Fruit fly (Drosophila melanogaster): ENCODE data around the gene CG4565.

Gene CG4565

DNA sequence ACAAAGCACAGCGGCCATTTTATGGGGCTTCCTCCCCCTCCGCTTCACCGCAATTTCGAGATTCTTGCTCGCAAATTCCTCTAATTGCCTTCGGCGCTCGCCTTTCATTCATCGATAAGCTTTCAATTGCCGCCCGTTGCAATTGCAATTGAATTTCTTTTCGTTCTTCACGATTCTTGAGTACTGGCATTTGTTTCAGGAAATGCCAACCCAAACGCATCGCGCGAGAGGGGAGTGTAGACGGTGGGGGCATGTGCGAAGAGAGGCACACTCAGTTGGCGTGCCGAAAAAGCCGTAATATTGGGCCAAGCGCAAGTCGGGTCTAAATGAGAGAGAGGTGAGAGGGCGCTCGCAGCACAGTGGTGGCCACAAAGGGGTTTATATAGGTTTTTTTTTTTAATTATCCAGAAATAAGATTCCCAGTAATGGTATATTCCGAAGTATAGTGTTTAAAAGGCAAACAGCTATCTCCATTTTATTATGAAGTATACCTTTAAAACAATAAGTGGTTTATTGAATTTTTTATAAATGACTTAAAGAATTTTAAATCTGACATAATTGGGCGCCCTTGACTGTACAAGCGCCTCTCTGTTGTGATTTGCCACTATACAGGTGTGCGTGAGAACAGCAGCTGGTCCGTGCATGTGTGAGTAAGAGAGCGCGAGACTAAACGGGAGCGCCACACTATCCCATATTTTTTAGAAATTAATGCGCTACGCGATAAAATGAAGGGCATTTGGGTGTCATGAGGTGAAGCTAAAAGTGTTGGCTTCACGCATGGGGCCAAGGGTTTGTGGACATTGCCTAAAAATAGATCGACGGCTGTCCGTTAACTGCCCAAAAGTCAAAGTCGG lies 34.2 kb downstream of the CG4565 start (continued):
- TF ChIP-seq CG15269 (tag; optimal IDR thresholded peaks at IDR 0.05) (peak; percentile 94), Awh (GFP tag; IDR thresholded peaks at IDR 0.05) (peak; percentile 73), CG9727 (GFP tag; optimal IDR thresholded peaks at IDR 0.05) (peak; percentile 89), chinmo (GFP tag; IDR thresholded peaks at IDR 0.05; ENCODE audit: partially characterized antibody) (peak; percentile 76; the same call in 3 of the 4 replicates), CG12391 (tag; optimal IDR thresholded peaks at IDR 0.05) (peak; percentile 94), slp2 (GFP tag; optimal IDR thresholded peaks at IDR 0.05) (peak; percentile 91), CG15601 (tag; optimal IDR thresholded peaks at IDR 0.05) (peak; percentile 84), CHES-1-like (GFP tag; optimal IDR thresholded peaks at IDR 0.05) (peak; percentile 83), CG17912 (GFP tag; optimal IDR thresholded peaks at IDR 0.05) (no peak), caup (GFP tag; optimal IDR thresholded peaks at IDR 0.05; ENCODE audit: severe bottlenecking) (peak; percentile 90), CrebB (tag; optimal IDR thresholded peaks at IDR 0.05) (peak; percentile 81), CG18619 (GFP tag; optimal IDR thresholded peaks at IDR 0.05) (peak; percentile 90), HLH54F (GFP tag; optimal IDR thresholded peaks at IDR 0.05) (peak; percentile 79), Meics (GFP tag; optimal IDR thresholded peaks at IDR 0.05) (peak; percentile 94), danr (GFP tag; IDR thresholded peaks at IDR 0.05) (peak; percentile 81), unpg (GFP tag; optimal IDR thresholded peaks at IDR 0.05) (peak; percentile 94), Usf (GFP tag; optimal IDR thresholded peaks at IDR 0.05) (peak; percentile 73), CG18764 (GFP tag; optimal IDR thresholded peaks at IDR 0.05) (peak; percentile 45), pfk (GFP tag; optimal IDR thresholded peaks at IDR 0.05) (no peak), p53 (GFP tag; optimal IDR thresholded peaks at IDR 0.05) (peak; percentile 17), CG4730 (GFP tag; IDR thresholded peaks at IDR 0.05) (peak; percentile 76), Dbx (GFP tag; IDR thresholded peaks at IDR 0.05) (peak; percentile 94), ash1 (GFP tag; optimal IDR thresholded peaks at IDR 0.05) (no peak), fd64A (GFP tag; optimal IDR thresholded peaks at IDR 0.05) (no peak), cato (GFP tag; optimal IDR thresholded peaks at IDR 0.05; ENCODE audit: borderline replicate concordance) (peak; percentile 57), btn (GFP tag; optimal IDR thresholded peaks at IDR 0.05) (peak; percentile 47), CG10274 (GFP tag; optimal IDR thresholded peaks at IDR 0.05) (peak; percentile 99), zfh2 (GFP tag; optimal IDR thresholded peaks at IDR 0.05) (peak; percentile 89), Poxn (GFP tag; IDR thresholded peaks at IDR 0.05) (peak; percentile 64), Hmr (GFP tag; optimal IDR thresholded peaks at IDR 0.05) (peak; percentile 96), CG14050 (GFP tag; IDR thresholded peaks at IDR 0.05) (peak; percentile 78), Sry-β (GFP tag; optimal IDR thresholded peaks at IDR 0.05) (peak; percentile 16), Rfx (GFP tag; IDR thresholded peaks at IDR 0.05) (peak; percentile 92), CG14014 (GFP tag; IDR thresholded peaks at IDR 0.05) (peak; percentile 87), yki (optimal IDR thresholded peaks at IDR 0.05) (peak; percentile 55), abd-A (tag; optimal IDR thresholded peaks at IDR 0.05) (peak; percentile 86), CG17385 (GFP tag; optimal IDR thresholded peaks at IDR 0.05) (peak; percentile 87), Lpt (GFP tag; optimal IDR thresholded peaks at IDR 0.05) (no peak), lmd (GFP tag; IDR thresholded peaks at IDR 0.05) (peak; percentile 91), CG15514 (GFP tag; optimal IDR thresholded peaks at IDR 0.05) (peak; percentile 71), da (GFP tag; optimal IDR thresholded peaks at IDR 0.05) (peak; percentile 64), fd102C (GFP tag; optimal IDR thresholded peaks at IDR 0.05) (no peak), emc (GFP tag; optimal IDR thresholded peaks at IDR 0.05) (peak; percentile 53), ab (GFP tag; optimal IDR thresholded peaks at IDR 0.05) (peak; percentile 25), ATbp (GFP tag; optimal IDR thresholded peaks at IDR 0.05) (peak; percentile 87), Doc3 (GFP tag; IDR thresholded peaks at IDR 0.05; ENCODE audit: partially characterized antibody) (no peak), CG17186 (GFP tag; optimal IDR thresholded peaks at IDR 0.05) (no peak), lab (GFP tag; optimal IDR thresholded peaks at IDR 0.05) (peak; percentile 96)

All from whole organism, embryonic.